Fruit fly (Drosophila melanogaster): ENCODE measurements around the gene CG12182.

Gene CG12182

DNA sequence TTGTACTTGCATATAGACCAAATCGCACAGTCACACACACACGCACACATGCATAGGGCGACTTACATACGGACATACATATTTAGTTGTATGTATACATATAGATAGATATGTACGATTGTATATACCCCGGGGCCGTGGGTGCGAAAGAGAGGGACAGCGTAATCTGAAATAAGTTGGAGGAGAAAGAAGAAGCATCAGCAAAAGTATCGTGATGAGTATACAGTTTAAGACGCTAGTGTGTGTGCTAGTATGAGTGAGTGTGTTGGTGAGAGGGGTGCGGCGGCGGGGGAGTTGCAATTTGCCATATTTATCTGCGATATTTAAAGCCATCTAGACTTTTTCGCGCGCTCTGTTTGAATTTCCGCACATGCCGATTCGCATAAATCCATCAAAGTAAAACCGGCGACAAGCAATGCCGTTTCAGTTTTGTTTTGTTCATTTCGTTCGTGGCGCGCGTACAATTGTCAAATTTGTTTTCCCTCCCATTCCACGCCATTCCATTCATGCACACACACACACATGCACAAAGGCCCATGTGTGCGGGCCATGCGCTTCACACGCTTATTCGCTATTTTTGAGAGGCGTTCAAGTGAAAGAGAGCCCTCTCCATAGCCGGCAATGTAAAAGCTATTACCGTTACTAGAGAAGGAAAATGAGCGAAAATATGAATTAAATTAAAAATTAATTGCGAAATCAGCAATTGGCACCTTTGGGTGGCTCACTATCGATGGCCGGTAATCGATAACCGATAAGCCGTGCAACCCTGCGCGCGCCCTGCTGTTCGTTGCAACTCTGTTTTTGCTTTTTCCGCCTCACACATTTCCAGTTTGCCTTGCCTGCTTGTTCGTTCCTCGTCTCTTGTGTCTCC lies 35.8 kb upstream of the CG12182 start (continued):
- TF ChIP-seq CG10631 (GFP tag; optimal IDR thresholded peaks at IDR 0.05), result peak; percentile 38
- peak; percentile 81 for TF ChIP-seq eg (GFP tag; IDR thresholded peaks at IDR 0.05)
- TF ChIP-seq esn (GFP tag; optimal IDR thresholded peaks at IDR 0.05), result peak; percentile 88
- TF ChIP-seq dsx (GFP tag; optimal IDR thresholded peaks at IDR 0.05; ENCODE audit: poor library complexity, severe bottlenecking), result peak; percentile 29
- peak; percentile 67 for TF ChIP-seq CG8632 (GFP tag; optimal IDR thresholded peaks at IDR 0.05)
- TF ChIP-seq OdsH (GFP tag; optimal IDR thresholded peaks at IDR 0.05), result peak; percentile 69
- TF ChIP-seq CG3032 (tag; optimal IDR thresholded peaks at IDR 0.05), result peak; percentile 48
- TF ChIP-seq CG8319 (GFP tag; optimal IDR thresholded peaks at IDR 0.05), result peak; percentile 68
- TF ChIP-seq CG6792 (GFP tag; optimal IDR thresholded peaks at IDR 0.05), result peak; percentile 63
- TF ChIP-seq Blimp-1 (GFP tag; optimal IDR thresholded peaks at IDR 0.05), result peak; percentile 67
- TF ChIP-seq CG7368 (GFP tag; optimal IDR thresholded peaks at IDR 0.05), result peak; percentile 61
- peak; percentile 86 for TF ChIP-seq Sox102F (GFP tag; optimal IDR thresholded peaks at IDR 0.05)
- TF ChIP-seq CG34406 (GFP tag; optimal IDR thresholded peaks at IDR 0.05), result peak; percentile 78
- no peak for TF ChIP-seq Lpt (GFP tag; optimal IDR thresholded peaks at IDR 0.05)
- peak; percentile 34 for TF ChIP-seq CG32006 (GFP tag; optimal IDR thresholded peaks at IDR 0.05)
- TF ChIP-seq Hr38 (GFP tag; optimal IDR thresholded peaks at IDR 0.05), result no peak
- peak; percentile 58 for TF ChIP-seq Hr4 (GFP tag; optimal IDR thresholded peaks at IDR 0.05)
- peak; percentile 64 for TF ChIP-seq fd85E (GFP tag; optimal IDR thresholded peaks at IDR 0.05)
- peak; percentile 68 for TF ChIP-seq Ets21C (GFP tag; optimal IDR thresholded peaks at IDR 0.05)

DNA sequence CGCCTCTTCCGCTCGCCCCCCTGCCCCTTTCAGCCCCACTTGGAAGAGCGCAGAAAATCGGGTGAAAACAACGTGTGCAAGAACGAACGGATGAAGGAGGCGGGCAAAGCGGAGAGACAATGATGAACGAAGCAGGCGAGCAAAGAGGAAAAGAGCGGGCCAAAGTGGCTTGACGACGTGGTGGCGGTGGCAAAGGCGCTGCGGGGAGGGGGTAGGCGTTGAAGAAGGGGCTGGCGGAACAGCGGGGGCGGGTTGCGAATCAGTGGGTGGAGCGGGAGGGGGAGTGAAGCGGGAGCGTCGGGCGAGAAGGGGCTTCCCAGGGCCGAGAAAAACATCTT lies 33.4 kb upstream of the CG12182 start:
- no peak for TF ChIP-seq Eip93F (GFP tag; optimal IDR thresholded peaks at IDR 0.05)
- TF ChIP-seq Ets96B (tag; optimal IDR thresholded peaks at IDR 0.05), result no peak
- TF ChIP-seq svp (GFP tag), result no peak
- TF ChIP-seq Sox102F (GFP tag; optimal IDR thresholded peaks at IDR 0.05), result no peak
- no peak for TF ChIP-seq fd59A (GFP tag; optimal IDR thresholded peaks at IDR 0.05)
- TF ChIP-seq CG7368 (GFP tag; optimal IDR thresholded peaks at IDR 0.05), result no peak
- TF ChIP-seq CG16779 (tag; optimal IDR thresholded peaks at IDR 0.05), result no peak
- TF ChIP-seq CG8319 (GFP tag; optimal IDR thresholded peaks at IDR 0.05), result no peak
- TF ChIP-seq fd85E (GFP tag; optimal IDR thresholded peaks at IDR 0.05), result no peak
- TF ChIP-seq CG8119 (GFP tag; IDR thresholded peaks at IDR 0.05), result no peak
- TF ChIP-seq Ets21C (GFP tag; optimal IDR thresholded peaks at IDR 0.05), result no peak
- TF ChIP-seq CG10669 (GFP tag; optimal IDR thresholded peaks at IDR 0.05), result no peak
- TF ChIP-seq Hr39 (GFP tag; optimal IDR thresholded peaks at IDR 0.05), result no peak
- TF ChIP-seq Hr4 (GFP tag; optimal IDR thresholded peaks at IDR 0.05), result no peak
- 0 out of 3 replicates have a peak, but pooled peaks have one; percentile 26 for TF ChIP-seq eg (GFP tag; IDR thresholded peaks at IDR 0.05)
- no peak for TF ChIP-seq CG6808 (GFP tag; optimal IDR thresholded peaks at IDR 0.05)
- TF ChIP-seq Hr38 (GFP tag; optimal IDR thresholded peaks at IDR 0.05), result no peak
- TF ChIP-seq CG11902 (GFP tag; optimal IDR thresholded peaks at IDR 0.05), result no peak
- peak; percentile 72 for TF ChIP-seq CG6163 (GFP tag; IDR thresholded peaks at IDR 0.05)
- TF ChIP-seq CG9139 (GFP tag; optimal IDR thresholded peaks at IDR 0.05), result no peak
- TF ChIP-seq Blimp-1 (GFP tag; optimal IDR thresholded peaks at IDR 0.05), result no peak
- no peak for TF ChIP-seq CG34406 (GFP tag; optimal IDR thresholded peaks at IDR 0.05)
- TF ChIP-seq CG3032 (tag; optimal IDR thresholded peaks at IDR 0.05), result no peak
- TF ChIP-seq CG6276 (GFP tag; optimal IDR thresholded peaks at IDR 0.05), result no peak
- TF ChIP-seq cyc (GFP tag; optimal IDR thresholded peaks at IDR 0.05), result no peak
- TF ChIP-seq spab (GFP tag; optimal IDR thresholded peaks at IDR 0.05), result no peak
- no peak for TF ChIP-seq vri (GFP tag; optimal IDR thresholded peaks at IDR 0.05)
- TF ChIP-seq CG6792 (GFP tag; optimal IDR thresholded peaks at IDR 0.05), result no peak
- TF ChIP-seq fkh (GFP tag; optimal IDR thresholded peaks at IDR 0.05), result no peak
- no peak for TF ChIP-seq Met (GFP tag; optimal IDR thresholded peaks at IDR 0.05)
- TF ChIP-seq Sox14 (GFP tag; optimal IDR thresholded peaks at IDR 0.05), result no peak
- TF ChIP-seq Gug (GFP tag; IDR thresholded peaks at IDR 0.05), result no peak
- no peak for TF ChIP-seq CG11294 (GFP tag; IDR thresholded peaks at IDR 0.05)
- TF ChIP-seq Lpt (GFP tag; optimal IDR thresholded peaks at IDR 0.05), result no peak
- TF ChIP-seq dsx (GFP tag; optimal IDR thresholded peaks at IDR 0.05; ENCODE audit: poor library complexity, severe bottlenecking), result no peak
- no peak for TF ChIP-seq Sox15 (GFP tag; optimal IDR thresholded peaks at IDR 0.05)
- TF ChIP-seq CG8632 (GFP tag; optimal IDR thresholded peaks at IDR 0.05), result no peak
- no peak for TF ChIP-seq acj6 (GFP tag; optimal IDR thresholded peaks at IDR 0.05)
- no peak for TF ChIP-seq Smox (GFP tag; optimal IDR thresholded peaks at IDR 0.05)
- TF ChIP-seq CG31627 (GFP tag; optimal IDR thresholded peaks at IDR 0.05), result no peak
- peak; percentile 15 for TF ChIP-seq CG3919 (GFP tag; optimal IDR thresholded peaks at IDR 0.05)
- TF ChIP-seq CG15336 (GFP tag; IDR thresholded peaks at IDR 0.05), result peak; percentile 45; the same call in 1 of the 2 replicates

Data from whole organism, prepupa.